Worm (Caenorhabditis elegans) whole organism, L3 larva: ENCODE measurements around the gene srw-63.

Experiments
- R02D3.7 ChIP-seq: fragments of 150-350 bp; optimal IDR thresholded peaks from 2 replicates; lab custom pipeline; 2014; ENCODE audit warnings: missing biosample characterization, missing genetic modification characterization
- ZK546.5 ChIP-seq: sonication (generic microtip); optimal IDR thresholded peaks from 2 replicates; lab custom pipeline; 2017; ENCODE audit warnings: missing biosample characterization, missing genetic modification characterization
- aly-2 ChIP-seq: fragments of 150-350 bp; optimal IDR thresholded peaks from 2 replicates; lab custom pipeline; 2014; ENCODE audit warnings: missing biosample characterization, missing genetic modification characterization
- ama-1 ChIP-seq: fragments of 150-350 bp; optimal IDR thresholded peaks from 2 replicates; lab custom pipeline; 2018
- ceh-16 ChIP-seq: sonication (generic microtip); optimal IDR thresholded peaks from 2 replicates; lab custom pipeline; 2017; ENCODE audit warnings: missing biosample characterization, missing genetic modification characterization
- ceh-28 ChIP-seq: fragments of 150-350 bp; optimal IDR thresholded peaks from 2 replicates; lab custom pipeline; 2014; ENCODE audit warnings: missing biosample characterization, missing genetic modification reagents, missing genetic modification characterization
- ceh-9 ChIP-seq: sonication (generic microtip); optimal IDR thresholded peaks from 2 replicates; lab custom pipeline; 2018; ENCODE audit warnings: missing biosample characterization, missing genetic modification characterization
- egl-27 ChIP-seq: sonication (generic microtip); optimal IDR thresholded peaks from 4 replicates; lab custom pipeline; 2017; ENCODE audit warnings: missing biosample characterization, missing genetic modification reagents, missing genetic modification characterization
- egl-5 ChIP-seq: fragments of 150-350 bp; optimal IDR thresholded peaks from 2 replicates; lab custom pipeline; 2017; ENCODE audit warnings: missing biosample characterization, missing genetic modification reagents, missing genetic modification characterization, inconsistent platforms
- elt-2 ChIP-seq: sonication (generic microtip); optimal IDR thresholded peaks from 2 replicates; lab custom pipeline; 2016; ENCODE audit warnings: missing genetic modification reagents, mild to moderate bottlenecking, missing genetic modification characterization, missing compliant biosample characterization
- elt-3 ChIP-seq, 3 experiments: fragments of 150-350 bp in 1 of 3; sonication (generic microtip) in 2 of 3; optimal IDR thresholded peaks; 2 replicates in 2 of 3; 4 replicates in 1 of 3; lab custom pipeline; 2014 to 2017; ENCODE audit warnings: missing biosample characterization in 3 of 3, missing genetic modification characterization in 3 of 3
- fkh-2 ChIP-seq: fragments of 150-350 bp; optimal IDR thresholded peaks from 2 replicates; lab custom pipeline; 2014; ENCODE audit warnings: missing biosample characterization, missing genetic modification reagents, missing genetic modification characterization
- fos-1 ChIP-seq: fragments of 150-350 bp; optimal IDR thresholded peaks from 2 replicates; lab custom pipeline; 2014; ENCODE audit warnings: missing biosample characterization, missing genetic modification characterization
- hmg-11 ChIP-seq: sonication (generic microtip); optimal IDR thresholded peaks from 2 replicates; lab custom pipeline; 2016; ENCODE audit warnings: missing genetic modification characterization, missing compliant biosample characterization
- jun-1 ChIP-seq: fragments of 150-350 bp; optimal IDR thresholded peaks from 2 replicates; lab custom pipeline; 2014; ENCODE audit warnings: missing biosample characterization, missing genetic modification reagents, missing genetic modification characterization
- lin-15B ChIP-seq: fragments of 150-350 bp; optimal IDR thresholded peaks from 2 replicates; lab custom pipeline; 2014; ENCODE audit warnings: missing biosample characterization, missing genetic modification characterization
- lin-39 ChIP-seq: fragments of 150-350 bp; optimal IDR thresholded peaks from 2 replicates; lab custom pipeline; 2018; ENCODE audit warnings: missing biosample characterization, missing genetic modification reagents, missing genetic modification characterization
- lsy-12 ChIP-seq: sonication (generic microtip); optimal IDR thresholded peaks from 2 replicates; lab custom pipeline; 2016; ENCODE audit warnings: mild to moderate bottlenecking, missing genetic modification characterization, missing compliant biosample characterization
- mdl-1 ChIP-seq: fragments of 150-350 bp; optimal IDR thresholded peaks from 2 replicates; lab custom pipeline; 2014; ENCODE audit warnings: missing biosample characterization, missing genetic modification characterization
- mml-1 ChIP-seq: fragments of 150-350 bp; sonication (generic microtip); optimal IDR thresholded peaks from 3 replicates; lab custom pipeline; 2014; ENCODE audit warnings: missing biosample characterization, missing genetic modification characterization
- nfya-1 ChIP-seq: sonication (generic microtip); optimal IDR thresholded peaks from 2 replicates; lab custom pipeline; 2017; ENCODE audit warnings: missing genetic modification characterization, mild to moderate bottlenecking, missing compliant biosample characterization, antibody characterized with exemption, moderate library complexity; ENCODE audit not compliant: insufficient read depth
- nhr-11 ChIP-seq: fragments of 150-350 bp; optimal IDR thresholded peaks from 2 replicates; lab custom pipeline; 2014; ENCODE audit warnings: missing biosample characterization, missing genetic modification characterization
- nhr-23 ChIP-seq: fragments of 150-350 bp; optimal IDR thresholded peaks from 2 replicates; lab custom pipeline; 2014; ENCODE audit warnings: missing biosample characterization, missing genetic modification reagents, missing genetic modification characterization
- nhr-237 ChIP-seq: fragments of 150-350 bp; optimal IDR thresholded peaks from 2 replicates; lab custom pipeline; 2014; ENCODE audit warnings: missing biosample characterization, missing genetic modification characterization
- nhr-25 ChIP-seq: sonication (generic microtip); optimal IDR thresholded peaks from 2 replicates; lab custom pipeline; 2017; ENCODE audit warnings: missing biosample characterization, missing genetic modification characterization
- nhr-43 ChIP-seq: sonication (generic microtip); optimal IDR thresholded peaks from 2 replicates; lab custom pipeline; 2016; ENCODE audit warnings: mild to moderate bottlenecking, missing genetic modification characterization, missing compliant biosample characterization; ENCODE audit not compliant: poor library complexity, severe bottlenecking
- nhr-67 ChIP-seq: fragments of 150-350 bp; optimal IDR thresholded peaks from 2 replicates; lab custom pipeline; 2014; ENCODE audit warnings: missing biosample characterization, missing genetic modification characterization
- nhr-76 ChIP-seq: fragments of 150-350 bp; sonication (generic microtip); optimal IDR thresholded peaks from 5 replicates; lab custom pipeline; 2014; ENCODE audit warnings: missing biosample characterization, missing genetic modification characterization
- nhr-77 ChIP-seq: fragments of 150-350 bp; optimal IDR thresholded peaks from 2 replicates; lab custom pipeline; 2014; ENCODE audit warnings: missing biosample characterization, missing genetic modification characterization
- pha-4 ChIP-seq: fragments of 150-350 bp; optimal IDR thresholded peaks from 2 replicates; lab custom pipeline; 2014; ENCODE audit warnings: missing biosample characterization, missing genetic modification reagents, missing genetic modification characterization
- pqm-1 ChIP-seq: fragments of 150-350 bp; optimal IDR thresholded peaks from 2 replicates; lab custom pipeline; 2017; ENCODE audit warnings: missing biosample characterization, missing genetic modification characterization, inconsistent platforms
- skn-1 ChIP-seq: fragments of 150-350 bp; optimal IDR thresholded peaks from 2 replicates; lab custom pipeline; 2014; ENCODE audit warnings: missing biosample characterization, missing genetic modification characterization
- snpc-4 ChIP-seq: fragments of 150-350 bp; optimal IDR thresholded peaks from 2 replicates; lab custom pipeline; 2014; ENCODE audit warnings: missing biosample characterization, missing genetic modification characterization
- unc-62 ChIP-seq: fragments of 150-350 bp; sonication (generic microtip); optimal IDR thresholded peaks from 4 replicates; lab custom pipeline; 2014; ENCODE audit warnings: missing biosample characterization, missing genetic modification reagents, missing genetic modification characterization
- zag-1 ChIP-seq: fragments of 150-350 bp; optimal IDR thresholded peaks from 2 replicates; lab custom pipeline; 2014; ENCODE audit warnings: missing biosample characterization, missing genetic modification characterization
- ztf-11 ChIP-seq: fragments of 150-350 bp; optimal IDR thresholded peaks from 2 replicates; lab custom pipeline; 2014; ENCODE audit warnings: missing biosample characterization, missing genetic modification characterization
- ztf-4 ChIP-seq: fragments of 150-350 bp; optimal IDR thresholded peaks from 2 replicates; lab custom pipeline; 2014; ENCODE audit warnings: missing biosample characterization, missing genetic modification characterization

srw-63 gene

DNA sequence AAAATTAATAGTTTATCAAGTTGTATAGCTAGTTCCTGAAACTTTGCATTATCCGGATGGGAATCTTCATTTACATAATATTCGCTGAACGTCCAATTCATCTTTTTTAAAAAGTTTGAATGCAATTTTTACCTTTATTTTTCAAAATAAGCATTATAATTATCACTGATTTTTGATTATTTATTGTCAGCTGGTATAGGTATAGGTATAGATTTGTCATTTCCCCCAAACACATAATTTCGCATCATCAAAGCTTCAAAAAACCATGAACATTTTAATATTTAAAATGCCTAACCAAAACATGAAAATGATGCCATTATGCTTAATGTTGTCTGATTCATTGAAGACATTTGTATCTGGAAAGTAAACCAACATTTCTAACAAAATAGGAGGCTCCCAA is at the start of gene srw-63:
Gene srw-63 (minus strand): TSS at position 101 of the 400 bp plus-strand sequence.
- TF ChIP-seq aly-2 (no peak), ceh-16 (no peak), nhr-76 (no peak), snpc-4 (tag; lab: Kevin White, UChicago) (no peak), nhr-237 (tag; lab: Kevin White, UChicago) (no peak), pha-4 (no peak), ztf-4 (no peak), nhr-43 (no peak), lin-15B (tag; lab: Kevin White, UChicago) (no peak), hmg-11 (tag; lab: Kevin White, UChicago) (no peak), lin-39 (tag; lab: Kevin White, UChicago) (no peak), nhr-67 (tag; lab: Kevin White, UChicago) (no peak), ZK546.5 (tag; lab: Kevin White, UChicago) (no peak), ceh-28 (tag; lab: Kevin White, UChicago) (no peak), elt-2 (tag; lab: Kevin White, UChicago) (no peak)

DNA sequence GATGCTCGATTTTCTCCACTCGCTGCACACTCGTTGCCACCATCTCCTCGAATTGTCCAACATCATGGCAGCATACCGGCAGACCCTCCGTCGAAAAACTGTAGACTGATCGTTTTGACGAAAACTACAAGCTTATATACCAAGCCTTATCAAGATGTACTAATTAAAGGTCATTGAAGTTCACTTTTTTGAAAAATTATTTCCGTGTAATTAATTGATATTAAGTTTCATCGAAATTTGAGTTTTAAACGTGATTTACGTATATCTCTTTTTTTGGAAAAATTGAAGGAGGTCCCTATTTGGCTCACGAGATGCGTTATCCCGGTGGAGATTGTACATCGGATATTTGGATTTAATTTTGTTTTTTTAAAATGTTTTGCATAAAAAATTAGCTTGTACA is 44.9 kb upstream of the srw-63 start, which contains the start of gene Y37A1B.4:
Gene Y37A1B.4 (minus strand): TSS at position 101 of the 400 bp plus-strand sequence.
- TF ChIP-seq hmg-11 (tag; lab: Kevin White, UChicago) (no peak), unc-62 (no peak), jun-1 (tag; lab: Kevin White, UChicago) (no peak), nhr-77 (no peak), ztf-4 (no peak)

DNA sequence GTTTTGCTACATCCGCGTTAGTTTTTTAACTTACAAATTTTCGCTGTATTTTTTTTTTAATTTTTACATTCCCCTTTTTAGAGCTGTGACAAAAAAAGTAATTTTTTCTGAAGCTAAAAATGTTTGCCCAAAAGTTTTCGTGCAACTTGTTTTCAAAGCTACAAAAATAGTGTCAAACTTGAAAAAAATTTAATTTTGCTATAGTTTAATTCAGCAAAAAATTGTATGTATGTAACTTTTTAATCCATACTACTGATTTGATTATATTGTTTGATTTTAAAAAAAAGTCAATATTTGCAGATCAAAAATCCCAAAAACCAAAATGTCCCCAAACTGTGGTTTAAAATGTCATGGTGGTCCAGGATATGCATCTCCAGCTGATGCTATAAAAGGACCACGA is 35.2 kb upstream of the srw-63 start, which contains the start of gene semo-1:
Gene semo-1 (plus strand): TSS at position 301 of the 400 bp plus-strand sequence.
- TF ChIP-seq fkh-2 (tag; lab: Kevin White, UChicago) (no peak), ztf-11 (no peak), nhr-77 (no peak), nfya-1 (tag; lab: Kevin White, UChicago) (no peak), R02D3.7 (tag; lab: Kevin White, UChicago) (no peak), ceh-28 (tag; lab: Kevin White, UChicago) (no peak), pha-4 (no peak), lsy-12 (tag; lab: Kevin White, UChicago) (no peak), unc-62 (no peak), nhr-237 (tag; lab: Kevin White, UChicago) (no peak), elt-3 (tag; optimal IDR thresholded peaks at IDR 0.05; lab: Kevin White, UChicago) (no peak), mdl-1 (tag; lab: Kevin White, UChicago) (no peak), nhr-43 (no peak), ama-1 (lab: Kevin White, UChicago) (no peak), egl-27 (tag; lab: Kevin White, UChicago) (no peak)

DNA sequence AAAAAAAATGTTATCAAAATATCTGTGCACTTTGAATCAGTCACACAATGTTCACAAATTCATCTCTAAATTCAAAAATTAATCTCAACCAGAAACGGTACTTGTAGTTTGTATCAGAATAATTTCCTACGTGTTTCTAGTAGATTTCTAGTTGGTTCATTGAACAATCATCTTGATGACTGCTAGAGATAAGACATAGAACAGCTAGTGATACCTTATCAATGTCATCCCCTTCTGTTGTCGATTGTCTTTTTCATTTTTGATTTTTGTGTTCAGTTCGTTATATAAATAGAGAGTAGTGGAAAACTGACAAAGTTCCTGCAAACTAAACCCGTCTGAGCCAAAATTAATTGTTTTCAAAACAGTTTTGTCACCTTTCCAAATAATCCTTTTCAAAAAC is 34.7 kb upstream of the srw-63 start:
- TF ChIP-seq zag-1 (tag; lab: Kevin White, UChicago): no peak
- peak; percentile 81 for TF ChIP-seq elt-2 (tag; lab: Kevin White, UChicago)
- peak in 2 of 3 experiments; percentile 65 to 77 for TF ChIP-seq elt-3 (tag; optimal IDR thresholded peaks at IDR 0.05; lab: Kevin White, UChicago)
- TF ChIP-seq skn-1 (tag; lab: Kevin White, UChicago): peak; percentile 61
- TF ChIP-seq jun-1 (tag; lab: Kevin White, UChicago): peak; percentile 39
- TF ChIP-seq nhr-11 (tag; lab: Kevin White, UChicago): no peak
- TF ChIP-seq nhr-77: no peak
- TF ChIP-seq ceh-16: no peak
- TF ChIP-seq pqm-1 (tag; lab: Kevin White, UChicago): peak; percentile 71
- TF ChIP-seq fos-1 (tag; lab: Kevin White, UChicago): no peak
- no peak for TF ChIP-seq nhr-23
- TF ChIP-seq ama-1 (lab: Kevin White, UChicago): no peak
- TF ChIP-seq, all 47 proteins: peak for 5

DNA sequence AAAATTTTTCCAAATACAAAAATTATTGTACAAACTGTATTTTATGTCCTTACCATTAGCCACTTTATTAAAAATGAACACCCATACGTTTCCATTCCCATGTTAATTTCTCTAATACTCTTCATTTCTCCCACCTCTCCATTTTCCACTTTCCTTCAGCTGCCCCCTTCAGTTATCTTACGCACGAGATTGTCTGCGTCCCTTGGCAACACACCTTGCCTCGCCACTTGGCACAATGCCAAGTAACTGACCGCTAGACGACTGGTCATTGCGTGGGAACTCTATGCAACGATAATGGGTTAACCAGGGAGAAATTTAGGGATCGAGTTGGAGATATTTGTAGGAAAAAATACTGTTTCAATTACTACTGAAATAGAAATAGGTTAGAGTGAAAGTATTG is 31.0 kb upstream of the srw-63 start:
- TF ChIP-seq nhr-23: no peak
- TF ChIP-seq ceh-16: no peak
- no peak for TF ChIP-seq mml-1 (tag; lab: Kevin White, UChicago)
- TF ChIP-seq nhr-25 (tag; lab: Kevin White, UChicago): no peak
- TF ChIP-seq skn-1 (tag; lab: Kevin White, UChicago): no peak
- TF ChIP-seq ama-1 (lab: Kevin White, UChicago): no peak
- TF ChIP-seq nfya-1 (tag; lab: Kevin White, UChicago): no peak
- no peak for TF ChIP-seq egl-5
- TF ChIP-seq lin-39 (tag; lab: Kevin White, UChicago): no peak
- TF ChIP-seq snpc-4 (tag; lab: Kevin White, UChicago): no peak
- TF ChIP-seq nhr-11 (tag; lab: Kevin White, UChicago): no peak
- no peak for TF ChIP-seq ceh-28 (tag; lab: Kevin White, UChicago)
- TF ChIP-seq ceh-9 (tag; lab: Kevin White, UChicago): no peak
- TF ChIP-seq unc-62: no peak
- TF ChIP-seq lsy-12 (tag; lab: Kevin White, UChicago): no peak
